Fruit fly (Drosophila melanogaster): ENCODE data around the gene CG15564.

CG15564 gene

dm6 chr3R:31215830-31216229, 19.3 kb downstream of the CG15564 start, which contains the start of gene CG15561 (continued):
- TF ChIP-seq pb (GFP tag; optimal IDR thresholded peaks at IDR 0.05) (peak; percentile 48), jumu (GFP tag; optimal IDR thresholded peaks at IDR 0.05) (peak; percentile 45), phol (tag; optimal IDR thresholded peaks at IDR 0.05) (peak; percentile 25), Six4 (GFP tag; optimal IDR thresholded peaks at IDR 0.05) (no peak), ken (GFP tag; IDR thresholded peaks at IDR 0.05) (no peak), TFAM (GFP tag; optimal IDR thresholded peaks at IDR 0.05) (no peak), pnt (GFP tag; optimal IDR thresholded peaks at IDR 0.05) (no peak), nerfin-1 (tag; optimal IDR thresholded peaks at IDR 0.05) (peak; percentile 51), CG5180 (GFP tag; optimal IDR thresholded peaks at IDR 0.05) (no peak), fd96Cb (tag; optimal IDR thresholded peaks at IDR 0.05) (no peak), CG34422 (GFP tag; IDR thresholded peaks at IDR 0.05) (no peak), D (optimal IDR thresholded peaks at IDR 0.05) (no peak), D (GFP tag; optimal IDR thresholded peaks at IDR 0.05) (no peak), ranshi (GFP tag; IDR thresholded peaks at IDR 0.05) (no peak), CG16815 (GFP tag; optimal IDR thresholded peaks at IDR 0.05) (no peak), Bteb2 (GFP tag; optimal IDR thresholded peaks at IDR 0.05) (no peak), CG5953 (GFP tag; IDR thresholded peaks at IDR 0.05) (no peak), MTF-1 (GFP tag; optimal IDR thresholded peaks at IDR 0.05; ENCODE audit: borderline replicate concordance) (peak; percentile 69), E2f2 (GFP tag; IDR thresholded peaks at IDR 0.05) (no peak), Hey (tag; optimal IDR thresholded peaks at IDR 0.05) (peak; percentile 6), Neu2 (GFP tag; optimal IDR thresholded peaks at IDR 0.05; ENCODE audit: borderline replicate concordance) (no peak), sim (GFP tag; IDR thresholded peaks at IDR 0.05) (no peak), Sox100B (GFP tag; optimal IDR thresholded peaks at IDR 0.05) (no peak), B-H1 (GFP tag; IDR thresholded peaks at IDR 0.05) (no peak), sc (optimal IDR thresholded peaks at IDR 0.05) (no peak), sc (GFP tag; optimal IDR thresholded peaks at IDR 0.05) (peak; percentile 25), chm (GFP tag; IDR thresholded peaks at IDR 0.05) (no peak), Aef1 (GFP tag; IDR thresholded peaks at IDR 0.05) (no peak), CoRest (tag; optimal IDR thresholded peaks at IDR 0.05) (peak; percentile 28), HmgZ (tag; optimal IDR thresholded peaks at IDR 0.05) (peak; percentile 81), BtbVII (GFP tag; optimal IDR thresholded peaks at IDR 0.05) (no peak), YL-1 (GFP tag; optimal IDR thresholded peaks at IDR 0.05) (peak; percentile 96), Sin3A (optimal IDR thresholded peaks at IDR 0.05) (peak; percentile 31), tin (GFP tag; optimal IDR thresholded peaks at IDR 0.05) (peak; percentile 46), nom (GFP tag; optimal IDR thresholded peaks at IDR 0.05) (peak; percentile 43), Blimp-1 (GFP tag; optimal IDR thresholded peaks at IDR 0.05) (no peak), bowl (GFP tag; IDR thresholded peaks at IDR 0.05) (no peak), Hr39 (optimal IDR thresholded peaks at IDR 0.05) (no peak), CG12236 (GFP tag; optimal IDR thresholded peaks at IDR 0.05) (peak; percentile 20), aop (GFP tag; IDR thresholded peaks at IDR 0.05) (no peak), CrebB (tag; optimal IDR thresholded peaks at IDR 0.05) (peak; percentile 64), NFAT (GFP tag; IDR thresholded peaks at IDR 0.05) (no peak), CG8290 (GFP tag; optimal IDR thresholded peaks at IDR 0.05) (no peak), CG8290 (tag; optimal IDR thresholded peaks at IDR 0.05) (no peak), CG31365 (tag; optimal IDR thresholded peaks at IDR 0.05) (no peak), nau (GFP tag; optimal IDR thresholded peaks at IDR 0.05) (no peak), Sry-δ (GFP tag; optimal IDR thresholded peaks at IDR 0.05) (peak; percentile 96), Atf6 (GFP tag; IDR thresholded peaks at IDR 0.05) (no peak), CG2712 (tag; optimal IDR thresholded peaks at IDR 0.05) (peak; percentile 58), dmrt99B (tag; optimal IDR thresholded peaks at IDR 0.05) (no peak), Dad (GFP tag; optimal IDR thresholded peaks at IDR 0.05) (peak; percentile 55), Drgx (GFP tag; IDR thresholded peaks at IDR 0.05) (no peak), CG9215 (GFP tag; IDR thresholded peaks at IDR 0.05) (no peak), shn (GFP tag; optimal IDR thresholded peaks at IDR 0.05) (no peak)

Data from whole organism, embryonic.